Worm (Caenorhabditis elegans) whole organism, young adult: ENCODE measurements around the gene T24H10.4.

ENCODE experiments used
- B0336.3 ChIP-seq: fragments of 200-800 bp; sonication (Bioruptor generic); IDR thresholded peaks from 2 replicates; pipeline ENCODE4 v1.3.6; 2022; ENCODE audit warnings: missing genetic modification characterization, missing compliant biosample characterization
- F49E8.2 ChIP-seq: sonication (generic microtip); optimal IDR thresholded peaks from 3 replicates; lab custom pipeline; 2017; ENCODE audit warnings: missing genetic modification characterization, mild to moderate bottlenecking, missing compliant biosample characterization, antibody characterized with exemption, moderate library complexity; ENCODE audit not compliant: insufficient read depth
- aptf-2 ChIP-seq: fragments of 200-800 bp; sonication (Bioruptor generic); conservative IDR thresholded peaks from 2 replicates; pipeline ENCODE4 v1.3.6; 2022; ENCODE audit warnings: missing genetic modification reagents, missing genetic modification characterization, missing compliant biosample characterization
- attf-3 ChIP-seq: fragments of 200-800 bp; sonication (Bioruptor generic); conservative IDR thresholded peaks from 2 replicates; pipeline ENCODE4 v1.3.6; 2022; ENCODE audit warnings: missing genetic modification reagents, missing genetic modification characterization, missing compliant biosample characterization
- bed-2 ChIP-seq: fragments of 200-800 bp; sonication (Bioruptor generic); IDR thresholded peaks from 2 replicates; pipeline ENCODE4 v1.3.6; 2022; ENCODE audit warnings: missing genetic modification reagents, missing genetic modification characterization, missing compliant biosample characterization
- dpl-1 ChIP-seq: fragments of 150-350 bp; optimal IDR thresholded peaks from 2 replicates; lab custom pipeline; 2014; ENCODE audit warnings: missing biosample characterization, missing genetic modification reagents, missing genetic modification characterization
- madf-10 ChIP-seq: sonication (generic microtip); optimal IDR thresholded peaks from 2 replicates; lab custom pipeline; 2016; ENCODE audit warnings: mild to moderate bottlenecking, missing genetic modification characterization, missing compliant biosample characterization
- madf-8 ChIP-seq: fragments of 200-800 bp; sonication (Bioruptor generic); conservative IDR thresholded peaks from 2 replicates; pipeline ENCODE4 v1.3.6; 2022; ENCODE audit warnings: missing genetic modification reagents, missing genetic modification characterization, missing compliant biosample characterization
- nfya-1 ChIP-seq: sonication (generic microtip); optimal IDR thresholded peaks from 2 replicates; lab custom pipeline; 2017; ENCODE audit warnings: antibody characterized with exemption, missing compliant biosample characterization, missing genetic modification characterization, borderline replicate concordance; ENCODE audit not compliant: insufficient read depth
- pha-4 ChIP-seq: fragments of 150-350 bp; sonication (generic microtip); optimal IDR thresholded peaks from 2 replicates; lab custom pipeline; 2014; ENCODE audit warnings: missing biosample characterization, missing genetic modification reagents, missing genetic modification characterization
- snpc-4 ChIP-seq, 5 experiments: fragments of 150-350 bp in 1 of 5; sonication (generic microtip) in 4 of 5; optimal IDR thresholded peaks; 2 replicates each; lab custom pipeline; 2014 to 2018; ENCODE audit warnings: missing genetic modification characterization in 5 of 5, missing biosample characterization in 3 of 5, antibody characterized with exemption in 2 of 5, mild to moderate bottlenecking in 2 of 5, missing compliant biosample characterization in 2 of 5, missing genotype in 2 of 5, moderate library complexity in 2 of 5, missing genetic modification reagents in 1 of 5
- unc-130 ChIP-seq: sonication (generic microtip); optimal IDR thresholded peaks from 2 replicates; lab custom pipeline; 2016; ENCODE audit warnings: missing genetic modification reagents, missing genetic modification characterization, missing compliant biosample characterization
- unc-62 ChIP-seq: fragments of 150-350 bp; optimal IDR thresholded peaks from 2 replicates; lab custom pipeline; 2014; ENCODE audit warnings: missing biosample characterization, missing genetic modification reagents, missing genetic modification characterization

ce11 chrII:9156277-9156676 is 46.9 kb downstream of the T24H10.4 start:
- no peak for TF ChIP-seq snpc-4 (GFP tag; optimal IDR thresholded peaks at IDR 0.05; lab: Kevin White, UChicago)
- TF ChIP-seq snpc-4 (tag; optimal IDR thresholded peaks at IDR 0.05; lab: Kevin White, UChicago), result no peak
- TF ChIP-seq pha-4 (tag; lab: Kevin White, UChicago), result no peak
- TF ChIP-seq B0336.3 (GFP tag; lab: Robert Waterston, UW), result no peak
- TF ChIP-seq unc-62 (GFP tag; lab: Kevin White, UChicago), result no peak
- no peak for TF ChIP-seq unc-130 (GFP tag; lab: Kevin White, UChicago)
- TF ChIP-seq aptf-2 (GFP tag; lab: Robert Waterston, UW), result no peak
- TF ChIP-seq F49E8.2 (tag; lab: Kevin White, UChicago), result no peak
- TF ChIP-seq dpl-1 (GFP tag; lab: Kevin White, UChicago), result no peak
- no peak for TF ChIP-seq madf-10 (tag; lab: Kevin White, UChicago)
- no peak for TF ChIP-seq bed-2 (GFP tag; lab: Robert Waterston, UW)
- no peak for TF ChIP-seq attf-3
- no peak for TF ChIP-seq madf-8 (GFP tag; lab: Robert Waterston, UW)
- no peak for TF ChIP-seq nfya-1 (tag; lab: Kevin White, UChicago)
